Worm (Caenorhabditis elegans): Measurements from ENCODE around the gene C02E7.10.

C02E7.10 gene

ce11 chrV:4926371-4926770 is 6.5 kb downstream of the C02E7.10 start, which contains the start of gene srh-21:
TSS of gene srh-21 (plus strand) at chrV:4926671.
- TF ChIP-seq ztf-18 (tag; optimal IDR thresholded peaks at IDR 0.05), result no peak
- TF ChIP-seq F49E8.2 (tag; optimal IDR thresholded peaks at IDR 0.05; ENCODE audit: insufficient read depth), result no peak
- TF ChIP-seq B0035.1 (tag; optimal IDR thresholded peaks at IDR 0.05), result no peak
- no peak for TF ChIP-seq lag-1 (GFP tag; IDR thresholded peaks at IDR 0.05)
- no peak for TF ChIP-seq cebp-2 (GFP tag; IDR thresholded peaks at IDR 0.05)

ce11 chrV:4924618-4925017 is 8.2 kb downstream of the C02E7.10 start, which contains the start of gene srh-20:
TSS of gene srh-20 (plus strand) at chrV:4924918.
- TF ChIP-seq D2030.7 (GFP tag; IDR thresholded peaks at IDR 0.05), result no peak
- no peak for TF ChIP-seq madf-8 (GFP tag; conservative IDR thresholded peaks at IDR 0.05)
- TF ChIP-seq bed-1 (GFP tag; IDR thresholded peaks at IDR 0.05), result no peak
- TF ChIP-seq lin-35 (GFP tag; optimal IDR thresholded peaks at IDR 0.05), result no peak
- TF ChIP-seq athp-1 (tag; optimal IDR thresholded peaks at IDR 0.05), result no peak
- no peak for TF ChIP-seq hlh-12 (tag; optimal IDR thresholded peaks at IDR 0.05)
- TF ChIP-seq let-526 (GFP tag; IDR thresholded peaks at IDR 0.05), result no peak
- TF ChIP-seq nfya-2 (GFP tag; IDR thresholded peaks at IDR 0.05), result no peak
- no peak for TF ChIP-seq pbrm-1 (GFP tag; IDR thresholded peaks at IDR 0.05)
- TF ChIP-seq cebp-2 (GFP tag; IDR thresholded peaks at IDR 0.05), result no peak
- no peak for TF ChIP-seq xnd-1 (tag; optimal IDR thresholded peaks at IDR 0.05)
- no peak for TF ChIP-seq F39B2.1 (GFP tag; IDR thresholded peaks at IDR 0.05)
- TF ChIP-seq B0261.1 (tag; optimal IDR thresholded peaks at IDR 0.05), result no peak
- no peak for TF ChIP-seq bed-2 (GFP tag; IDR thresholded peaks at IDR 0.05)
- no peak for TF ChIP-seq F23B12.7 (tag; optimal IDR thresholded peaks at IDR 0.05; ENCODE audit: insufficient read depth)
- TF ChIP-seq hlh-26 (GFP tag; conservative IDR thresholded peaks at IDR 0.05), result no peak
- TF ChIP-seq sdz-38 (tag; optimal IDR thresholded peaks at IDR 0.05), result no peak
- TF ChIP-seq B0336.3 (GFP tag; IDR thresholded peaks at IDR 0.05), result no peak

- TF ChIP-seq lin-40 (tag; optimal IDR thresholded peaks at IDR 0.05) (no peak), D2030.7 (GFP tag; IDR thresholded peaks at IDR 0.05) (no peak), nhr-90 (tag; optimal IDR thresholded peaks at IDR 0.05) (no peak), zfh-2 (GFP tag; conservative IDR thresholded peaks at IDR 0.05) (no peak), him-1 (tag; optimal IDR thresholded peaks at IDR 0.05) (no peak), T26A5.8 (tag; optimal IDR thresholded peaks at IDR 0.05) (no peak), lag-1 (GFP tag; IDR thresholded peaks at IDR 0.05) (no peak)
These were observed 10.8 kb downstream of the C02E7.10 start, which contains the start of gene srh-22 for ce11 chrV:4922024-4922423. TSS of gene srh-22 (plus strand) at chrV:4922324.

ce11 chrV:4920690-4921152 is 12.1 kb downstream of the C02E7.10 start, which contains the start of the genes C02E7.8 and srh-23:
TSS of gene C02E7.8 (minus strand) at chrV:4920790.
TSS of gene srh-23 (plus strand) at chrV:4921102.
- TF ChIP-seq nhr-80 (tag; optimal IDR thresholded peaks at IDR 0.05) (no peak), ekl-4 (GFP tag; IDR thresholded peaks at IDR 0.05) (no peak), ceh-79 (tag; optimal IDR thresholded peaks at IDR 0.05) (no peak), C17E4.6 (GFP tag; IDR thresholded peaks at IDR 0.05) (no peak), ztf-26 (tag; optimal IDR thresholded peaks at IDR 0.05) (no peak), egrh-3 (GFP tag; IDR thresholded peaks at IDR 0.05) (no peak), nhr-120 (GFP tag; IDR thresholded peaks at IDR 0.05) (no peak), him-1 (tag; optimal IDR thresholded peaks at IDR 0.05) (no peak), ztf-25 (GFP tag; IDR thresholded peaks at IDR 0.05) (no peak), snpc-4 (GFP tag; optimal IDR thresholded peaks at IDR 0.05) (no peak), snpc-4 (tag; optimal IDR thresholded peaks at IDR 0.05) (no peak), chd-7 (tag; optimal IDR thresholded peaks at IDR 0.05) (no peak), attf-6 (GFP tag; IDR thresholded peaks at IDR 0.05) (no peak), B0035.1 (tag; optimal IDR thresholded peaks at IDR 0.05) (no peak), efl-1 (GFP tag; optimal IDR thresholded peaks at IDR 0.05) (no peak), hlh-26 (GFP tag; conservative IDR thresholded peaks at IDR 0.05) (no peak), madf-8 (GFP tag; conservative IDR thresholded peaks at IDR 0.05) (no peak), cebp-2 (GFP tag; IDR thresholded peaks at IDR 0.05) (no peak)

All from whole organism, young adult.